Fruit fly (Drosophila melanogaster): ENCODE measurements around the gene CG32241.
A peak's percentile ranks its signal among the peaks of the same experiment; 100 is the strongest.

- TF ChIP-seq rn (GFP tag; IDR thresholded peaks at IDR 0.05) (no peak), Pif1B (GFP tag; optimal IDR thresholded peaks at IDR 0.05) (no peak), CG4496 (GFP tag; IDR thresholded peaks at IDR 0.05) (no peak), CG15710 (tag; optimal IDR thresholded peaks at IDR 0.05) (no peak), CG12605 (GFP tag; IDR thresholded peaks at IDR 0.05) (no peak), EcR (GFP tag; optimal IDR thresholded peaks at IDR 0.05) (peak; percentile 63), CG8159 (tag; optimal IDR thresholded peaks at IDR 0.05) (no peak), gl (tag; optimal IDR thresholded peaks at IDR 0.05) (no peak), D1 (tag; optimal IDR thresholded peaks at IDR 0.05) (no peak), Snoo (tag; optimal IDR thresholded peaks at IDR 0.05) (no peak), Pif1A (GFP tag; optimal IDR thresholded peaks at IDR 0.05) (no peak), CG10348 (GFP tag; IDR thresholded peaks at IDR 0.05) (no peak), CG17806 (tag; optimal IDR thresholded peaks at IDR 0.05) (no peak), Ets98B (GFP tag; IDR thresholded peaks at IDR 0.05) (no peak)
Observed at dm6 chr3L:4484623-4485022, 18.2 kb upstream of the CG32241 start.

Measured in whole organism, pupa.